Worm (Caenorhabditis elegans) whole organism, L2 larva: ENCODE data around the gene vhp-1.

ENCODE experiments used
- aly-2 ChIP-seq: fragments of 150-350 bp; optimal IDR thresholded peaks from 2 replicates; lab custom pipeline; 2014; ENCODE audit warnings: missing biosample characterization, missing genetic modification characterization
- lin-11 ChIP-seq: fragments of 150-350 bp; sonication (generic microtip); optimal IDR thresholded peaks from 2 replicates; lab custom pipeline; 2014; ENCODE audit warnings: missing biosample characterization, missing genetic modification characterization, inconsistent platforms, mixed read lengths
- nhr-11 ChIP-seq: fragments of 150-350 bp; optimal IDR thresholded peaks from 2 replicates; lab custom pipeline; 2014; ENCODE audit warnings: missing biosample characterization, missing genetic modification characterization
- nhr-12 ChIP-seq: fragments of 150-350 bp; optimal IDR thresholded peaks from 2 replicates; lab custom pipeline; 2014; ENCODE audit warnings: missing biosample characterization, missing genetic modification characterization
- nhr-237 ChIP-seq: fragments of 150-350 bp; optimal IDR thresholded peaks from 2 replicates; lab custom pipeline; 2014; ENCODE audit warnings: missing biosample characterization, missing genetic modification characterization
- snpc-4 ChIP-seq: fragments of 150-350 bp; optimal IDR thresholded peaks from 2 replicates; lab custom pipeline; 2014; ENCODE audit warnings: missing biosample characterization, missing genetic modification characterization

- TF ChIP-seq nhr-11 (tag; lab: Kevin White, UChicago) (no peak), snpc-4 (tag; lab: Kevin White, UChicago) (no peak), nhr-237 (no peak), nhr-12 (tag; lab: Kevin White, UChicago) (no peak), aly-2 (tag; lab: Kevin White, UChicago) (no peak), lin-11 (tag; lab: Kevin White, UChicago) (no peak)
Measured at ce11 chrII:5340672-5341568, 17.8 kb downstream of the vhp-1 start.
